Fruit fly (Drosophila melanogaster): Measurements from ENCODE around the gene Mul1.

dm6 chr3L:3977622-3978355, 43.5 kb upstream of the Mul1 start:
- TF ChIP-seq psq (optimal IDR thresholded peaks at IDR 0.05): no peak
- no peak for TF ChIP-seq Myc (optimal IDR thresholded peaks at IDR 0.05)
- TF ChIP-seq h (optimal IDR thresholded peaks at IDR 0.05): no peak

Measured in Kc167 (cell line).